Fruit fly (Drosophila melanogaster): ENCODE data around the gene Cyp9f3.

Cyp9f3 gene

DNA sequence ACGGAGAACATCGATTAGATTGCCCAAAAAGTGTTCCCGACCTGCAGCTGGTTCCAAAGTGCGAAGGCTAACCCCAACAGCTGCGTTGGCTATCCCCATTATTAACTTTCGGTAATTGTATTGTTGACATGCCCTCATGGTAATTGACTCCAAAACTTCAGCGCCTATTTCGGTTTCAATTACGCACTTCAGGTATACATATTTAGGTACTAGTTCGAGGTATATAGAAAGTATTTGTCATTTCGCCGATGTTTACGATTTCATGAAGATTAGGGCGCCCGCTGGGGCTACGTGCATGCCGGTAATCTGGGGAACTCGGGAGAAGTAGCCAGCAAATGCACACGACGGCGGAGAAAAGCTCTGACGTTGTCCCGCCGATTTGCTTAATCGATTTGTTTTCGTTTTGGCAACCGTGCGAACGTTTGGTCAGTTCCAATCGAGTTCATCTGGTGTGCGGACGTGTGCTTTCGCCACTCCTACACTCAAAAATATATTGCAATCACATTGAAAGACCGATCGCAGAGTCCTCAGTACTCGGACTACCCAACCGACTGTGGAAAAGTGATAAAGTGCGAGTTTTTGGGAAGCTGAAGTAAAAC is 42.4 kb upstream of the Cyp9f3 start:
- TF ChIP-seq CG12769 (tag; optimal IDR thresholded peaks at IDR 0.05): peak; percentile 74
- TF ChIP-seq exex (tag; optimal IDR thresholded peaks at IDR 0.05): peak; percentile 58
- no peak for TF ChIP-seq Hr39 (optimal IDR thresholded peaks at IDR 0.05)
- no peak for TF ChIP-seq CG8924 (tag; optimal IDR thresholded peaks at IDR 0.05)
- TF ChIP-seq E2f2 (GFP tag; IDR thresholded peaks at IDR 0.05): no peak
- TF ChIP-seq CG14860 (GFP tag; IDR thresholded peaks at IDR 0.05; ENCODE audit: partially characterized antibody): no peak
- peak; percentile 36 for TF ChIP-seq Med (GFP tag)
- TF ChIP-seq Trl (optimal IDR thresholded peaks at IDR 0.05): no peak
- no peak for TF ChIP-seq Trl (GFP tag; optimal IDR thresholded peaks at IDR 0.05)
- no peak for TF ChIP-seq pan (optimal IDR thresholded peaks at IDR 0.05)
- peak in 1 of 2 experiments; percentile 15 for TF ChIP-seq pan (GFP tag; optimal IDR thresholded peaks at IDR 0.05 in 1 of 2, IDR thresholded peaks at IDR 0.05 in 1 of 2)
- TF ChIP-seq CG8281 (tag; optimal IDR thresholded peaks at IDR 0.05): no peak
- TF ChIP-seq ERR (GFP tag; optimal IDR thresholded peaks at IDR 0.05): no peak
- TF ChIP-seq CG18599 (GFP tag; optimal IDR thresholded peaks at IDR 0.05): peak; percentile 2
- TF ChIP-seq emc (GFP tag; optimal IDR thresholded peaks at IDR 0.05): no peak
- no peak for TF ChIP-seq CG34376 (GFP tag; optimal IDR thresholded peaks at IDR 0.05)
- TF ChIP-seq CG8290 (GFP tag; optimal IDR thresholded peaks at IDR 0.05): no peak
- TF ChIP-seq CG8290 (tag; optimal IDR thresholded peaks at IDR 0.05): peak in 1 of 2 experiments; percentile 41
- TF ChIP-seq Poxn (GFP tag; IDR thresholded peaks at IDR 0.05): no peak
- peak; percentile 25; the same call in 1 of the 2 replicates for TF ChIP-seq onecut (GFP tag; IDR thresholded peaks at IDR 0.05)
- peak; percentile 20; the same call in 1 of the 2 replicates for TF ChIP-seq CG32532 (GFP tag; IDR thresholded peaks at IDR 0.05)
- no peak for TF ChIP-seq CG10147 (GFP tag; optimal IDR thresholded peaks at IDR 0.05)
- peak; percentile 24; the same call in 1 of the 2 replicates for TF ChIP-seq CG9932 (GFP tag; IDR thresholded peaks at IDR 0.05)
- TF ChIP-seq Deaf1 (tag; optimal IDR thresholded peaks at IDR 0.05): peak; percentile 46
- TF ChIP-seq so (GFP tag; IDR thresholded peaks at IDR 0.05): no peak
- 0 out of 4 replicates have a peak, but pooled peaks have one; percentile 76 for TF ChIP-seq chinmo (GFP tag; IDR thresholded peaks at IDR 0.05; ENCODE audit: partially characterized antibody)
- TF ChIP-seq CG10543 (GFP tag; optimal IDR thresholded peaks at IDR 0.05): peak; percentile 37
- TF ChIP-seq CG13894 (tag; optimal IDR thresholded peaks at IDR 0.05): no peak

DNA sequence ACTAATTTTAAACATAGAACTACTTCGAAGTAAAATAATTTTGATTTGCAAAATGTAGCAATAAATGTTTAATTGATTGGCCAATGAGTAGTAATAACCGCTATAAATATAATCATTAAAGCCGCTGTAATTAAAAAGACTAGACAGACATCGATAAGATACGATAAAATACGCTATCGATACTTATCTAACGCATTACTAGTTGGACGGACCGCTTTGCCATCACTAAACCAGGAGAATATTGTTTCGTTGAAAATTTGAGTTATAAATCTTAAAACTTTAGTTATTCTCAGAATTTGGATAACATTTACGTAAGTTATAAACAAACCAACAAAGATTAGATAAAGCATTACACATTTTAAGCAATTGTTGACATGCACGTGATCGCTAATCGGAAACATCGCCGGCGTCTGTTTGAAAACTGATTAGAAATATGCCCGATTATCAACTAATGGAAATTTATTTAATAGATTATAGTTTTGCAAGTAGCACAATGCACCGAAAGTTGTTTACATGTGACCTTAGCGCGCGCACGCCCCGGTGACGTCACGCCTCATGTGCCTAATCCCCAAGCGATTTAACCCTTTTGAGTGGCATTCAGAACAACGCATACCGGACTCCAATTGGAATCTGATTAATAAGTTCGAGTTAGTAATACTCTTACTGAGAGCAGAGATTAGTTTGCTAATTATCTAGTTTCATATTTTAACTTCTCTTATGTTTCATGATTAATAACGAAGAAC is 40.8 kb upstream of the Cyp9f3 start, which contains the start of gene Desat1:
Gene Desat1 (plus strand): TSS at position 200 of the 743 bp plus-strand sequence.
- TF ChIP-seq Opbp (GFP tag; IDR thresholded peaks at IDR 0.05; ENCODE audit: partially characterized antibody) (peak; percentile 93), Abd-B (GFP tag; optimal IDR thresholded peaks at IDR 0.05) (peak; percentile 41), phol (tag; optimal IDR thresholded peaks at IDR 0.05) (peak; percentile 9), mam (GFP tag; optimal IDR thresholded peaks at IDR 0.05) (no peak), mirr (GFP tag; optimal IDR thresholded peaks at IDR 0.05) (no peak), CG11398 (GFP tag; optimal IDR thresholded peaks at IDR 0.05) (no peak), Hr51 (GFP tag; optimal IDR thresholded peaks at IDR 0.05) (no peak), CG30020 (tag; optimal IDR thresholded peaks at IDR 0.05) (peak; percentile 32), pho (GFP tag; optimal IDR thresholded peaks at IDR 0.05) (no peak), D19A (tag; optimal IDR thresholded peaks at IDR 0.05) (peak; percentile 55), HLH4C (GFP tag; IDR thresholded peaks at IDR 0.05; ENCODE audit: partially characterized antibody) (peak; percentile 89), HmgD (GFP tag; optimal IDR thresholded peaks at IDR 0.05) (no peak), org-1 (GFP tag; optimal IDR thresholded peaks at IDR 0.05) (no peak), zfh1 (GFP tag; IDR thresholded peaks at IDR 0.05) (no peak), nerfin-2 (GFP tag; IDR thresholded peaks at IDR 0.05; ENCODE audit: partially characterized antibody) (peak; percentile 77), wdn (GFP tag; IDR thresholded peaks at IDR 0.05) (no peak), CG3995 (GFP tag; optimal IDR thresholded peaks at IDR 0.05) (peak; percentile 19), exex (tag; optimal IDR thresholded peaks at IDR 0.05) (peak; percentile 82), odd (GFP tag; optimal IDR thresholded peaks at IDR 0.05) (no peak), Max (GFP tag; optimal IDR thresholded peaks at IDR 0.05) (no peak), Sox102F (GFP tag; optimal IDR thresholded peaks at IDR 0.05) (no peak), CG11695 (GFP tag; IDR thresholded peaks at IDR 0.05) (no peak), CG2712 (tag; optimal IDR thresholded peaks at IDR 0.05) (peak; percentile 38)

Measured in whole organism, embryonic.